Worm (Caenorhabditis elegans): Measurements from ENCODE around the gene C25H3.1.

Gene C25H3.1

ce11 chrII:5748395-5748794 is 49.5 kb downstream of the C25H3.1 start:
- TF ChIP-seq swsn-7 (tag; optimal IDR thresholded peaks at IDR 0.05) (no peak), blmp-1 (tag; optimal IDR thresholded peaks at IDR 0.05) (no peak), efl-1 (optimal IDR thresholded peaks at IDR 0.05) (no peak), efl-1 (GFP tag; optimal IDR thresholded peaks at IDR 0.05 in 1 of 2) (no peak), pqm-1 (tag; optimal IDR thresholded peaks at IDR 0.05) (peak; percentile 90), tbx-2 (tag; optimal IDR thresholded peaks at IDR 0.05) (no peak), nhr-12 (tag; optimal IDR thresholded peaks at IDR 0.05) (no peak), lin-39 (tag; optimal IDR thresholded peaks at IDR 0.05) (no peak), unc-98 (GFP tag; IDR thresholded peaks at IDR 0.05) (no peak), elt-2 (tag; optimal IDR thresholded peaks at IDR 0.05) (peak; percentile 99), ceh-90 (tag; optimal IDR thresholded peaks at IDR 0.05) (no peak), irx-1 (tag; optimal IDR thresholded peaks at IDR 0.05) (no peak), nhr-85 (tag) (no peak), mab-9 (GFP tag; IDR thresholded peaks at IDR 0.05) (no peak), fkh-8 (tag; optimal IDR thresholded peaks at IDR 0.05) (no peak), tlp-1 (tag; optimal IDR thresholded peaks at IDR 0.05) (peak; percentile 65), nhr-77 (tag; optimal IDR thresholded peaks at IDR 0.05) (no peak), jun-1 (tag; optimal IDR thresholded peaks at IDR 0.05) (peak; percentile 47), xbp-1 (tag; optimal IDR thresholded peaks at IDR 0.05) (no peak), lin-14 (GFP tag; optimal IDR thresholded peaks at IDR 0.05) (peak; percentile 24), sup-37 (GFP tag; optimal IDR thresholded peaks at IDR 0.05) (no peak), lin-35 (GFP tag; optimal IDR thresholded peaks at IDR 0.05) (peak in 1 of 2 experiments; percentile 12), nhr-20 (tag; optimal IDR thresholded peaks at IDR 0.05) (peak; percentile 3), nhr-71 (tag; optimal IDR thresholded peaks at IDR 0.05) (peak; percentile 4), C04F5.9 (tag; optimal IDR thresholded peaks at IDR 0.05) (no peak)

DNA sequence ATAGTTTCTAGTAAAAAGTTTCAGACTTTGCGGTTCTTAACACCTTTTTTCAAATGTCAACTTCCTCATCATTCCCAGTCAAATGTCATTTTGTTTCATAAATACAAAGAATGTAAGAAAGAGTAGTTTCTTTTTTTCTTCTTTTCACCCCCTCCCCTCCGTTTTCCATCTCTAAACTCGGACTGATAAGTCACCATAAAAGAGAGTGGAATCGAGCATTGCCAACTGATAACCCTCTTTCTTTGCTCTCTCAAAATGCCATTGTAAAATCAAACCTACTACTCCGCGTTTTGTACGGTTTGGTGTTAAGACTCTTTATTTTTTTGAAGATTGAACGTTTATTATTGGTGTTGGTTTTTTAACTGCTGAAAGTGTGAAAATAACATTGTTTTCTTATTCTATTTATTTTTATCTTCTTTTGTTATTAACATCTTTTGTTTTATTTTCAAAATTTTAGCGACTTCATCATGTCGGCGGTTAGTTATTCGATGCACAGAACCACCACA is 50.9 kb downstream of the C25H3.1 start, which contains the start of gene ifb-2:
TSS of gene ifb-2 (plus strand) at position 456 of the 506 bp plus-strand sequence.
- TF ChIP-seq elt-2 (tag; optimal IDR thresholded peaks at IDR 0.05): peak; percentile 90
- TF ChIP-seq lin-35 (GFP tag; optimal IDR thresholded peaks at IDR 0.05): peak in 1 of 2 experiments; percentile 15
- no peak for TF ChIP-seq nhr-237 (tag; optimal IDR thresholded peaks at IDR 0.05)
